Fruit fly (Drosophila melanogaster) whole organism, prepupa: Measurements from ENCODE around the gene Gs2.

Experiments
- Blimp-1 ChIP-seq: fragments of 200-800 bp; sonication (Bioruptor generic); optimal IDR thresholded peaks from 3 replicates; lab custom pipeline; 2017; ENCODE audit warnings: missing biosample characterization, missing genetic modification characterization, mild to moderate bottlenecking, moderate library complexity, missing genetic modification reagents
- CG10631 ChIP-seq: fragments of 200-800 bp; sonication (Bioruptor generic); optimal IDR thresholded peaks from 2 replicates; lab custom pipeline; 2016; ENCODE audit warnings: missing biosample characterization, missing genetic modification characterization
- CG10669 ChIP-seq: fragments of 200-800 bp; sonication (Bioruptor generic); optimal IDR thresholded peaks from 3 replicates; lab custom pipeline; 2018; ENCODE audit warnings: missing biosample characterization, mild to moderate bottlenecking, missing genetic modification characterization, moderate library complexity
- CG11294 ChIP-seq: fragments of 200-800 bp; sonication (Bioruptor generic); IDR thresholded peaks from 2 replicates; pipeline ENCODE4 v1.3.6; 2022; ENCODE audit warnings: missing biosample characterization, missing genetic modification characterization
- CG11762 ChIP-seq: fragments of 200-800 bp; sonication (Bioruptor generic); optimal IDR thresholded peaks from 3 replicates; lab custom pipeline; 2016; ENCODE audit warnings: missing biosample characterization, missing genetic modification characterization; ENCODE audit not compliant: insufficient read depth
- CG11902 ChIP-seq: fragments of 200-800 bp; sonication (Bioruptor generic); optimal IDR thresholded peaks from 3 replicates; lab custom pipeline; 2016; ENCODE audit warnings: missing biosample characterization, missing genetic modification characterization
- CG15336 ChIP-seq: fragments of 200-800 bp; sonication (Bioruptor generic); IDR thresholded peaks from 2 replicates; pipeline ENCODE4 v1.3.6; 2022; ENCODE audit warnings: missing biosample characterization, missing genetic modification characterization
- CG1621 ChIP-seq: fragments of 200-800 bp; sonication (Bioruptor generic); optimal IDR thresholded peaks from 3 replicates; lab custom pipeline; 2018; ENCODE audit warnings: missing biosample characterization, mild to moderate bottlenecking, missing genetic modification characterization
- CG32006 ChIP-seq: fragments of 200-800 bp; sonication (Bioruptor generic); optimal IDR thresholded peaks from 3 replicates; lab custom pipeline; 2017; ENCODE audit warnings: missing biosample characterization, mild to moderate bottlenecking, missing genetic modification characterization
- CG34406 ChIP-seq: fragments of 200-800 bp; sonication (Bioruptor generic); optimal IDR thresholded peaks from 3 replicates; lab custom pipeline; 2016; ENCODE audit warnings: missing biosample characterization, missing genetic modification characterization
- CG3919 ChIP-seq: fragments of 200-800 bp; sonication (Bioruptor generic); optimal IDR thresholded peaks from 3 replicates; lab custom pipeline; 2016; ENCODE audit warnings: missing biosample characterization, missing genetic modification characterization
- CG4318 ChIP-seq: fragments of 200-800 bp; sonication (Bioruptor generic); optimal IDR thresholded peaks from 3 replicates; lab custom pipeline; 2017; ENCODE audit warnings: missing biosample characterization, mild to moderate bottlenecking, missing genetic modification characterization
- CG6276 ChIP-seq: fragments of 200-800 bp; sonication (Bioruptor generic); optimal IDR thresholded peaks from 2 replicates; lab custom pipeline; 2017; ENCODE audit warnings: missing biosample characterization, mild to moderate bottlenecking, missing genetic modification characterization
- CG6792 ChIP-seq: fragments of 200-800 bp; sonication (Bioruptor generic); optimal IDR thresholded peaks from 3 replicates; lab custom pipeline; 2016; ENCODE audit warnings: missing biosample characterization, missing genetic modification characterization
- CG6854 ChIP-seq: fragments of 200-800 bp; sonication (Bioruptor generic); optimal IDR thresholded peaks from 2 replicates; lab custom pipeline; 2017; ENCODE audit warnings: missing biosample characterization, mild to moderate bottlenecking, missing genetic modification characterization
- CG7368 ChIP-seq: fragments of 200-800 bp; sonication (Bioruptor generic); optimal IDR thresholded peaks from 3 replicates; lab custom pipeline; 2016; ENCODE audit warnings: missing biosample characterization, missing genetic modification characterization
- CG8119 ChIP-seq: fragments of 200-800 bp; sonication (Bioruptor generic); IDR thresholded peaks from 3 replicates; pipeline ENCODE4 v1.3.6; 2022; ENCODE audit warnings: missing biosample characterization, missing genetic modification characterization
- CG9139 ChIP-seq: fragments of 200-800 bp; sonication (Bioruptor generic); optimal IDR thresholded peaks from 3 replicates; lab custom pipeline; 2017; ENCODE audit warnings: missing biosample characterization, mild to moderate bottlenecking, missing genetic modification characterization
- Eip75B ChIP-seq: fragments of 200-800 bp; sonication (Bioruptor generic); optimal IDR thresholded peaks from 3 replicates; lab custom pipeline; 2016; ENCODE audit warnings: missing biosample characterization, missing genetic modification characterization
- Eip78C ChIP-seq: fragments of 200-800 bp; sonication (Bioruptor generic); peaks from one replicate; lab custom pipeline; 2016; ENCODE audit warnings: missing biosample characterization, missing genetic modification characterization
- Ets21C ChIP-seq: fragments of 200-800 bp; sonication (Bioruptor generic); optimal IDR thresholded peaks from 3 replicates; lab custom pipeline; 2016; ENCODE audit warnings: missing biosample characterization, missing genetic modification characterization
- Ets96B ChIP-seq: fragments of 200-800 bp; optimal IDR thresholded peaks from 2 replicates; lab custom pipeline; 2019; ENCODE audit warnings: missing biosample characterization, mild to moderate bottlenecking, missing genetic modification characterization, moderate library complexity
- Gug ChIP-seq: fragments of 200-800 bp; sonication (Bioruptor generic); IDR thresholded peaks from 2 replicates; pipeline ENCODE4 v1.3.6; 2022; ENCODE audit warnings: missing biosample characterization, missing genetic modification characterization
- Hr38 ChIP-seq: sonication (Bioruptor generic); optimal IDR thresholded peaks from 2 replicates; lab custom pipeline; 2016; ENCODE audit warnings: missing biosample characterization, missing genetic modification characterization
- Hr39 ChIP-seq: fragments of 200-800 bp; sonication (Bioruptor generic); optimal IDR thresholded peaks from 2 replicates; lab custom pipeline; 2016; ENCODE audit warnings: missing biosample characterization, missing genetic modification characterization
- Hr4 ChIP-seq: fragments of 200-800 bp; sonication (Bioruptor generic); optimal IDR thresholded peaks from 3 replicates; lab custom pipeline; 2016; ENCODE audit warnings: missing biosample characterization, missing genetic modification characterization
- Lpt ChIP-seq: fragments of 200-800 bp; sonication (Bioruptor generic); optimal IDR thresholded peaks from 3 replicates; lab custom pipeline; 2016; ENCODE audit warnings: missing biosample characterization, missing genetic modification characterization
- OdsH ChIP-seq: fragments of 200-800 bp; sonication (Bioruptor generic); optimal IDR thresholded peaks from 3 replicates; lab custom pipeline; 2016; ENCODE audit warnings: missing biosample characterization, missing genetic modification characterization
- Smox ChIP-seq: fragments of 200-800 bp; sonication (Bioruptor generic); optimal IDR thresholded peaks from 3 replicates; lab custom pipeline; 2016; ENCODE audit warnings: missing biosample characterization, missing genetic modification characterization
- Sox102F ChIP-seq: fragments of 200-800 bp; sonication (Bioruptor generic); optimal IDR thresholded peaks from 2 replicates; lab custom pipeline; 2016; ENCODE audit warnings: missing biosample characterization, mild to moderate bottlenecking, missing genetic modification characterization
- Sox14 ChIP-seq: fragments of 200-800 bp; sonication (Bioruptor generic); optimal IDR thresholded peaks from 3 replicates; lab custom pipeline; 2016; ENCODE audit warnings: missing biosample characterization, missing genetic modification characterization
- Sox15 ChIP-seq: fragments of 200-800 bp; sonication (Bioruptor generic); optimal IDR thresholded peaks from 3 replicates; lab custom pipeline; 2016; ENCODE audit warnings: missing biosample characterization, missing genetic modification characterization
- achi ChIP-seq: fragments of 200-800 bp; sonication (Bioruptor generic); optimal IDR thresholded peaks from 3 replicates; lab custom pipeline; 2016; ENCODE audit warnings: missing biosample characterization, missing genetic modification characterization
- acj6 ChIP-seq: fragments of 200-800 bp; sonication (Bioruptor generic); optimal IDR thresholded peaks from 3 replicates; lab custom pipeline; 2016; ENCODE audit warnings: missing biosample characterization, missing genetic modification characterization
- cyc ChIP-seq: fragments of 200-800 bp; sonication (Bioruptor generic); optimal IDR thresholded peaks from 3 replicates; lab custom pipeline; 2016; ENCODE audit warnings: missing biosample characterization, missing genetic modification characterization
- dac ChIP-seq: fragments of 200-800 bp; sonication (Bioruptor generic); optimal IDR thresholded peaks from 2 replicates; lab custom pipeline; 2017; ENCODE audit warnings: missing biosample characterization, mild to moderate bottlenecking, missing genetic modification characterization
- eg ChIP-seq: fragments of 200-800 bp; sonication (Bioruptor generic); IDR thresholded peaks from 3 replicates; pipeline ENCODE4 v1.3.6; 2022; ENCODE audit warnings: missing biosample characterization, missing genetic modification characterization
- esn ChIP-seq: fragments of 200-800 bp; sonication (Bioruptor generic); optimal IDR thresholded peaks from 2 replicates; lab custom pipeline; 2016; ENCODE audit warnings: missing biosample characterization, mild to moderate bottlenecking, missing genetic modification characterization, moderate library complexity
- fd59A ChIP-seq: fragments of 200-800 bp; sonication (Bioruptor generic); optimal IDR thresholded peaks from 2 replicates; lab custom pipeline; 2017; ENCODE audit warnings: missing biosample characterization, mild to moderate bottlenecking, missing genetic modification characterization, missing genetic modification reagents
- fd85E ChIP-seq: fragments of 200-800 bp; sonication (Bioruptor generic); optimal IDR thresholded peaks from 3 replicates; lab custom pipeline; 2016; ENCODE audit warnings: missing biosample characterization, missing genetic modification characterization
- fkh ChIP-seq: fragments of 200-800 bp; sonication (Bioruptor generic); optimal IDR thresholded peaks from 3 replicates; lab custom pipeline; 2017; ENCODE audit warnings: missing biosample characterization, mild to moderate bottlenecking, missing genetic modification characterization, moderate library complexity
- lz ChIP-seq: fragments of 200-800 bp; sonication (Bioruptor generic); optimal IDR thresholded peaks from 3 replicates; lab custom pipeline; 2016; ENCODE audit warnings: missing biosample characterization, missing genetic modification characterization
- net ChIP-seq: fragments of 200-800 bp; sonication (Bioruptor generic); optimal IDR thresholded peaks from 3 replicates; lab custom pipeline; 2016; ENCODE audit warnings: missing biosample characterization, missing genetic modification characterization
- pdm3 ChIP-seq: fragments of 200-800 bp; sonication (Bioruptor generic); optimal IDR thresholded peaks from 3 replicates; lab custom pipeline; 2016; ENCODE audit warnings: missing biosample characterization, missing genetic modification characterization
- spab ChIP-seq: fragments of 200-800 bp; sonication (Bioruptor generic); optimal IDR thresholded peaks from 2 replicates; lab custom pipeline; 2017; ENCODE audit warnings: missing biosample characterization, mild to moderate bottlenecking, missing genetic modification characterization, missing genetic modification reagents
- svp ChIP-seq: fragments of 200-800 bp; sonication (Bioruptor generic); peaks from one replicate; lab custom pipeline; 2016; ENCODE audit warnings: missing biosample characterization, missing genetic modification characterization
- vri ChIP-seq: fragments of 200-800 bp; sonication (Bioruptor generic); optimal IDR thresholded peaks from 3 replicates; lab custom pipeline; 2016; ENCODE audit warnings: missing biosample characterization, mild to moderate bottlenecking, missing genetic modification characterization

Gs2 gene

dm6 chrX:11382588-11382987, 40.0 kb upstream of the Gs2 start:
- no peak for TF ChIP-seq OdsH
- no peak for TF ChIP-seq CG8119 (GFP tag; lab: Robert Waterston, UW)
- TF ChIP-seq eg (GFP tag; lab: Robert Waterston, UW), result no peak
- no peak for TF ChIP-seq dac (GFP tag; lab: Kevin White, UChicago)
- TF ChIP-seq vri (GFP tag; lab: Kevin White, UChicago), result no peak
- TF ChIP-seq Sox14, result no peak
- no peak for TF ChIP-seq CG11762 (GFP tag; lab: Kevin White, UChicago)
- no peak for TF ChIP-seq Blimp-1 (GFP tag; lab: Kevin White, UChicago)
- no peak for TF ChIP-seq CG15336 (GFP tag; lab: Robert Waterston, UW)
- no peak for TF ChIP-seq CG1621 (tag; lab: Kevin White, UChicago)
- no peak for TF ChIP-seq lz (GFP tag; lab: Kevin White, UChicago)
- TF ChIP-seq CG11902 (GFP tag; lab: Kevin White, UChicago), result no peak
- TF ChIP-seq Eip75B (GFP tag; lab: Kevin White, UChicago), result no peak
- TF ChIP-seq Ets96B, result no peak
- no peak for TF ChIP-seq CG6854
- TF ChIP-seq Lpt (GFP tag; lab: Kevin White, UChicago), result no peak

- no peak for TF ChIP-seq CG11902 (GFP tag; lab: Kevin White, UChicago)
- TF ChIP-seq Smox (GFP tag; lab: Kevin White, UChicago), result no peak
- TF ChIP-seq CG6854, result no peak
- TF ChIP-seq Ets96B, result peak; percentile 10
- TF ChIP-seq svp (GFP tag; lab: Kevin White, UChicago), result peak; percentile 59
- TF ChIP-seq CG11762 (GFP tag; lab: Kevin White, UChicago), result no peak
- no peak for TF ChIP-seq Ets21C (GFP tag; lab: Kevin White, UChicago)
- TF ChIP-seq fkh (GFP tag; lab: Kevin White, UChicago), result no peak
- TF ChIP-seq CG10631 (GFP tag; lab: Kevin White, UChicago), result peak; percentile 5
- no peak for TF ChIP-seq cyc (GFP tag; lab: Kevin White, UChicago)
- no peak for TF ChIP-seq OdsH
- peak; percentile 24 for TF ChIP-seq CG10669 (GFP tag; lab: Kevin White, UChicago)
- no peak for TF ChIP-seq Lpt (GFP tag; lab: Kevin White, UChicago)
- TF ChIP-seq Sox15 (GFP tag; lab: Kevin White, UChicago), result no peak
- no peak for TF ChIP-seq CG9139 (GFP tag; lab: Kevin White, UChicago)
- TF ChIP-seq acj6 (GFP tag; lab: Kevin White, UChicago), result peak; percentile 5
- no peak for TF ChIP-seq Eip78C (GFP tag; lab: Kevin White, UChicago)
These were observed 39.1 kb upstream of the Gs2 start for dm6 chrX:11383530-11383929.

- no peak for TF ChIP-seq vri (GFP tag; lab: Kevin White, UChicago)
- TF ChIP-seq CG10631 (GFP tag; lab: Kevin White, UChicago), result peak; percentile 28
- TF ChIP-seq Hr4, result peak; percentile 42
- peak; percentile 85 for TF ChIP-seq Eip78C (GFP tag; lab: Kevin White, UChicago)
- TF ChIP-seq CG8119 (GFP tag; lab: Robert Waterston, UW), result peak; percentile 36; the same call in 2 of the 3 replicates
- TF ChIP-seq CG7368 (GFP tag; lab: Kevin White, UChicago), result no peak
- peak; percentile 24 for TF ChIP-seq achi (GFP tag; lab: Kevin White, UChicago)
- peak; percentile 34 for TF ChIP-seq Gug (GFP tag; lab: Robert Waterston, UW)
- TF ChIP-seq Hr38 (GFP tag; lab: Kevin White, UChicago), result no peak
- TF ChIP-seq dac (GFP tag; lab: Kevin White, UChicago), result peak; percentile 3
- peak; percentile 37 for TF ChIP-seq CG32006
- TF ChIP-seq Sox102F (GFP tag; lab: Kevin White, UChicago), result peak; percentile 27
- peak; percentile 6 for TF ChIP-seq Sox14
- TF ChIP-seq CG34406 (GFP tag; lab: Kevin White, UChicago), result peak; percentile 3
- peak; percentile 49; the same call in 1 of the 2 replicates for TF ChIP-seq CG11294 (GFP tag; lab: Robert Waterston, UW)
- TF ChIP-seq Hr39 (GFP tag; lab: Kevin White, UChicago), result peak; percentile 19
- no peak for TF ChIP-seq CG6854
- peak; percentile 29 for TF ChIP-seq CG3919
- no peak for TF ChIP-seq CG1621 (tag; lab: Kevin White, UChicago)
- peak; percentile 38 for TF ChIP-seq esn (GFP tag; lab: Kevin White, UChicago)
- TF ChIP-seq spab (GFP tag; lab: Kevin White, UChicago), result peak; percentile 18
- TF ChIP-seq cyc (GFP tag; lab: Kevin White, UChicago), result peak; percentile 20
- TF ChIP-seq fd85E (GFP tag; lab: Kevin White, UChicago), result no peak
- TF ChIP-seq pdm3 (GFP tag; lab: Kevin White, UChicago), result peak; percentile 38
- no peak for TF ChIP-seq CG6276 (GFP tag; lab: Kevin White, UChicago)
- peak; percentile 18 for TF ChIP-seq Ets96B
- TF ChIP-seq CG4318 (GFP tag; lab: Kevin White, UChicago), result peak; percentile 33
- TF ChIP-seq CG6792 (GFP tag; lab: Kevin White, UChicago), result peak; percentile 20
- TF ChIP-seq fd59A, result peak; percentile 13
- TF ChIP-seq CG10669 (GFP tag; lab: Kevin White, UChicago), result peak; percentile 44
- TF ChIP-seq net (GFP tag; lab: Kevin White, UChicago), result peak; percentile 24
These were observed 38.6 kb upstream of the Gs2 start for dm6 chrX:11384023-11384444.
